Worm (Caenorhabditis elegans) whole organism, midembryonic: Measurements from ENCODE around the gene hsp-6.

Experiments used
- cog-1 ChIP-seq: sonication (generic microtip); optimal IDR thresholded peaks from 2 replicates; lab custom pipeline; 2016; ENCODE audit warnings: missing genetic modification characterization, missing compliant biosample characterization
- flt-1 ChIP-seq: fragments of 200-800 bp; sonication (Bioruptor generic); IDR thresholded peaks from 2 replicates; pipeline ENCODE4 v1.3.6; 2022; ENCODE audit warnings: missing genetic modification characterization, missing compliant biosample characterization
- klf-2 ChIP-seq: fragments of 200-800 bp; sonication (Bioruptor generic); conservative IDR thresholded peaks from 2 replicates; pipeline ENCODE4 v1.3.6; 2022; ENCODE audit warnings: missing genetic modification reagents, missing genetic modification characterization, missing compliant biosample characterization
- med-1 ChIP-seq: sonication (generic microtip); optimal IDR thresholded peaks from 2 replicates; lab custom pipeline; 2017; ENCODE audit warnings: missing genetic modification characterization, mild to moderate bottlenecking, missing compliant biosample characterization, antibody characterized with exemption, missing genetic modification reagents; ENCODE audit not compliant: insufficient read depth
- ref-1 ChIP-seq: fragments of 200-800 bp; sonication (Bioruptor generic); conservative IDR thresholded peaks from 2 replicates; pipeline ENCODE4 v1.3.6; 2022; ENCODE audit warnings: missing genetic modification reagents, missing genetic modification characterization, missing compliant biosample characterization
- tab-1 ChIP-seq: fragments of 200-800 bp; sonication (Bioruptor generic); IDR thresholded peaks from 2 replicates; pipeline ENCODE4 v1.3.6; 2022; ENCODE audit warnings: missing genetic modification characterization, missing compliant biosample characterization

DNA sequence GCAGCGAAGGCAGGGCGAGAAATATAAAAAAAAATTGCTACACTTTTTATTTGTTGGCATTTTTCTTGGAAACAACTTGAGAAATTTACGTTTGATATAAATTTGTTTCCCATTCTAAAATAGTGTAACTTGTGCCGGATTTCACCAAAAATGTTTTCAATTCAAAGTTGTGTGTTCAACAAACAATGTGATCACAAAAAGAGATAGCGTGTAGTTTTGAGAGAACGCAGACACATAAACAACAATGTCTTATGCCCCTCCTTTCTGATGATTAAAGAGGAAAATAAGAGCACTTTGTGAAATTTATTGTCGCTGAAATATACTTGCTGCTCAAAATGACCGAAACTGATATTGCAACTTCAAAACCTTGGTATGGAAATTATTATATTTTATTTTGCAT, 20.9 kb upstream of the hsp-6 start, which contains the start of gene abhd-5.1:
- TF ChIP-seq tab-1 (GFP tag; lab: Robert Waterston, UW) (no peak), ref-1 (no peak), med-1 (GFP tag; lab: Kevin White, UChicago) (no peak), flt-1 (no peak), klf-2 (no peak), cog-1 (tag; lab: Kevin White, UChicago) (no peak)
